Fruit fly (Drosophila melanogaster) whole organism, pupa: ENCODE results near the gene CG11444.

Experiments used
- CG15710 ChIP-seq: fragments of 200-800 bp; sonication (Bioruptor generic); optimal IDR thresholded peaks from 2 replicates; lab custom pipeline; 2018; ENCODE audit warnings: missing biosample characterization, mild to moderate bottlenecking, missing genetic modification characterization, moderate library complexity
- CG34367 ChIP-seq: fragments of 200-800 bp; sonication (Bioruptor generic); optimal IDR thresholded peaks from 2 replicates; lab custom pipeline; 2018; ENCODE audit warnings: missing biosample characterization, mild to moderate bottlenecking, missing genetic modification characterization
- CG9948 ChIP-seq: fragments of 200-800 bp; sonication (Bioruptor generic); optimal IDR thresholded peaks from 2 replicates; lab custom pipeline; 2018; ENCODE audit warnings: missing biosample characterization, mild to moderate bottlenecking, missing genetic modification characterization, moderate library complexity

DNA sequence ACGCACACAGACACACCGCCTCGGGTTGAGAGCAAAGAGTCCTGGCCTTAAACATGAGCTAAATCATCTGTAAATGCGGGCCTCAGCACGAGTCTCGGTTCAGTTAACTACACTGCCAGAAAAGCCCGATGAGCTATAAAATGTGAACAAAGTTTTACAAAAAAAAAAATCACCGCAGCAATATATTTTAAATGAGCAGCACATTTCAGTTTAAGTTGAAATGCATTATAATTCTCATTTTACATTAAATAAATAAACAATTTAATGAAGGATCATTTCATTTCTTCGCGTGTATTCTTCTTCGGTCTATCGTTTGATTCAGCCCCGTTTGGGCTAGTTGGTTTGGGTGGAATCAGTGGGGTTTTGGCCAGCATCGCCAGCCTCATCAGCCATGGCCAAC is 48.9 kb downstream of the CG11444 start:
- no peak for TF ChIP-seq CG9948 (tag; lab: Kevin White, UChicago)
- TF ChIP-seq CG15710: no peak
- no peak for TF ChIP-seq CG34367 (tag; lab: Kevin White, UChicago)
